Fruit fly (Drosophila melanogaster): ENCODE measurements around the gene CG43322.

CG43322 gene

dm6 chr2L:7049009-7049647 lies 35.9 kb downstream of the CG43322 start (continued):
- TF ChIP-seq CG3032 (tag; optimal IDR thresholded peaks at IDR 0.05) (no peak), CG16779 (tag; optimal IDR thresholded peaks at IDR 0.05) (peak; percentile 69), Eip75B (GFP tag; optimal IDR thresholded peaks at IDR 0.05) (no peak), CG7368 (GFP tag; optimal IDR thresholded peaks at IDR 0.05) (no peak), lz (GFP tag; optimal IDR thresholded peaks at IDR 0.05) (peak; percentile 20), Gug (GFP tag; IDR thresholded peaks at IDR 0.05) (no peak; the same call in 1 of the 2 replicates), CG6163 (GFP tag; IDR thresholded peaks at IDR 0.05) (peak; percentile 37; the same call in 1 of the 3 replicates), CG1621 (tag; optimal IDR thresholded peaks at IDR 0.05) (peak; percentile 30), Smox (GFP tag; optimal IDR thresholded peaks at IDR 0.05) (no peak), eg (GFP tag; IDR thresholded peaks at IDR 0.05) (peak; percentile 30; the same call in 1 of the 3 replicates), Hr38 (GFP tag; optimal IDR thresholded peaks at IDR 0.05) (no peak), Eip93F (GFP tag; optimal IDR thresholded peaks at IDR 0.05) (peak; percentile 21), Ets96B (tag; optimal IDR thresholded peaks at IDR 0.05) (no peak), CG6792 (GFP tag; optimal IDR thresholded peaks at IDR 0.05) (peak; percentile 5), Hr39 (GFP tag; optimal IDR thresholded peaks at IDR 0.05) (peak; percentile 19), Ets21C (GFP tag; optimal IDR thresholded peaks at IDR 0.05) (no peak), ss (GFP tag; optimal IDR thresholded peaks at IDR 0.05) (peak; percentile 42 to 68), CG10669 (GFP tag; optimal IDR thresholded peaks at IDR 0.05) (peak; percentile 20), salr (GFP tag; optimal IDR thresholded peaks at IDR 0.05) (peak in 1 of 2 experiments; percentile 13), CG9139 (GFP tag; optimal IDR thresholded peaks at IDR 0.05) (peak; percentile 66), Hr4 (GFP tag; optimal IDR thresholded peaks at IDR 0.05) (peak; percentile 18), Sox15 (GFP tag; optimal IDR thresholded peaks at IDR 0.05) (no peak), Eip78C (GFP tag) (peak; percentile 85), dac (GFP tag; optimal IDR thresholded peaks at IDR 0.05) (no peak), topi (GFP tag; optimal IDR thresholded peaks at IDR 0.05) (no peak), CG6854 (GFP tag; optimal IDR thresholded peaks at IDR 0.05) (peak; percentile 85), CG8119 (GFP tag; IDR thresholded peaks at IDR 0.05) (peak; percentile 41; the same call in 1 of the 3 replicates), CG8632 (GFP tag; optimal IDR thresholded peaks at IDR 0.05) (no peak), spab (GFP tag; optimal IDR thresholded peaks at IDR 0.05) (peak; percentile 2), acj6 (GFP tag; optimal IDR thresholded peaks at IDR 0.05) (no peak)

dm6 chr2L:7049680-7050289 lies 36.6 kb downstream of the CG43322 start:
- no peak for TF ChIP-seq Hr39 (GFP tag; optimal IDR thresholded peaks at IDR 0.05)
- no peak for TF ChIP-seq Lpt (GFP tag; optimal IDR thresholded peaks at IDR 0.05)
- TF ChIP-seq CG9139 (GFP tag; optimal IDR thresholded peaks at IDR 0.05), result no peak
- TF ChIP-seq Gug (GFP tag; IDR thresholded peaks at IDR 0.05), result no peak
- TF ChIP-seq CG15336 (GFP tag; IDR thresholded peaks at IDR 0.05), result peak; percentile 19; the same call in 1 of the 2 replicates
- no peak for TF ChIP-seq OdsH (GFP tag; optimal IDR thresholded peaks at IDR 0.05)
- TF ChIP-seq eg (GFP tag; IDR thresholded peaks at IDR 0.05), result peak; percentile 60; the same call in 2 of the 3 replicates
- no peak for TF ChIP-seq Ets96B (tag; optimal IDR thresholded peaks at IDR 0.05)
- TF ChIP-seq CG11294 (GFP tag; IDR thresholded peaks at IDR 0.05), result no peak
- TF ChIP-seq svp (GFP tag), result peak; percentile 35
- TF ChIP-seq CG6276 (GFP tag; optimal IDR thresholded peaks at IDR 0.05), result peak; percentile 33
- TF ChIP-seq CG11902 (GFP tag; optimal IDR thresholded peaks at IDR 0.05), result no peak

dm6 chr2L:7050492-7051182 lies 37.4 kb downstream of the CG43322 start:
- TF ChIP-seq CG6854 (GFP tag; optimal IDR thresholded peaks at IDR 0.05) (no peak), CG11762 (GFP tag; optimal IDR thresholded peaks at IDR 0.05; ENCODE audit: insufficient read depth) (no peak), ss (GFP tag; optimal IDR thresholded peaks at IDR 0.05) (peak in 1 of 2 experiments; percentile 34), Eip78C (GFP tag) (peak; percentile 30), CG6163 (GFP tag; IDR thresholded peaks at IDR 0.05) (peak; percentile 42; the same call in 2 of the 3 replicates), svp (GFP tag) (peak; percentile 20), Sox14 (GFP tag; optimal IDR thresholded peaks at IDR 0.05) (peak; percentile 21), dsx (GFP tag; optimal IDR thresholded peaks at IDR 0.05; ENCODE audit: poor library complexity, severe bottlenecking) (no peak), net (GFP tag; optimal IDR thresholded peaks at IDR 0.05) (peak; percentile 19)

All from whole organism, prepupa.